Worm (Caenorhabditis elegans): ENCODE measurements around the gene C06E7.4.

The C06E7.4 gene

DNA sequence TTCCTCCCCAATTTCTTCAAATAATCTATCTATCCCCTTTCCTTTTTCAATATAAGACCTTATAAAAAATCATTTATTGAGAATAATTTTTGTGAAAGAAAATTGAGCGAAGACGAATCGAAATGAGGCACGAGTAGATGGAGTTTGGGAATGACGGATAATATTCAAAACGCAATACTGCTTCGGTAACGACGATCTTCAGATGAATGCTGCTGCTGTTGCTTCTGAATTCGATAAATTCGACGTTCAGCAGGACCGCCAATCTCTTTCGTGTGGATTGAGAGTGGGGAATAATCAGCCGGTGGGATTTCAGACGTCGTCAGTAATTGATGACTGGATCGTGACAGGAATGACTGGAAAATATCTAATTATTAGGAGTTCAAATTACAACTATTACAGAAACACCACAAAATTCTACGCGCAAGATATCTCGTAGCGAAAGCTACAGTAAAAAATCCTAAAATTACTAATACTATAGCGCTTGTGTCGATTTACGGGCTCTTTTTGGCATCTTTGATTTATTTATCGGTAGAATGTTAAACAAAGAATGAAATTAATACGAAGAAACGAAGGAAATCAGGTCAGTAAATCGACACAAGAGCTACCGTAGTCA lies 8.9 kb downstream of the C06E7.4 start:
- TF ChIP-seq blmp-1 (tag; optimal IDR thresholded peaks at IDR 0.05; ENCODE audit: insufficient read depth) (no peak), gmeb-1 (tag; optimal IDR thresholded peaks at IDR 0.05) (no peak), fos-1 (tag; optimal IDR thresholded peaks at IDR 0.05) (no peak), nhr-129 (tag; optimal IDR thresholded peaks at IDR 0.05) (no peak), ceh-82 (tag; optimal IDR thresholded peaks at IDR 0.05) (no peak), lin-39 (tag; optimal IDR thresholded peaks at IDR 0.05) (no peak), lin-13 (GFP tag; optimal IDR thresholded peaks at IDR 0.05) (no peak), nhr-237 (tag; optimal IDR thresholded peaks at IDR 0.05) (no peak), snpc-4 (tag; optimal IDR thresholded peaks at IDR 0.05) (no peak), peb-1 (tag; optimal IDR thresholded peaks at IDR 0.05) (no peak), sma-9 (GFP tag; optimal IDR thresholded peaks at IDR 0.05) (no peak), sma-9 (tag; optimal IDR thresholded peaks at IDR 0.05) (no peak), Y55F3AM.14 (GFP tag; optimal IDR thresholded peaks at IDR 0.05) (no peak), unc-62 (GFP tag; optimal IDR thresholded peaks at IDR 0.05) (no peak), ceh-16 (tag; optimal IDR thresholded peaks at IDR 0.05) (no peak), dmd-4 (tag; optimal IDR thresholded peaks at IDR 0.05) (no peak), egl-27 (tag; optimal IDR thresholded peaks at IDR 0.05) (no peak), unc-39 (tag; optimal IDR thresholded peaks at IDR 0.05) (no peak), nhr-23 (tag; optimal IDR thresholded peaks at IDR 0.05) (no peak)

ce11 chrIV:5847986-5848707 lies 11.6 kb downstream of the C06E7.4 start, which contains the start of gene sams-3:
Gene sams-3, plus strand, starts transcription at chrIV:5848657.
- TF ChIP-seq elt-1 (tag; optimal IDR thresholded peaks at IDR 0.05) = no peak
- no peak for TF ChIP-seq sma-3 (GFP tag; optimal IDR thresholded peaks at IDR 0.05)
- no peak for TF ChIP-seq blmp-1 (tag; optimal IDR thresholded peaks at IDR 0.05; ENCODE audit: insufficient read depth)
- TF ChIP-seq nhr-12 (tag; optimal IDR thresholded peaks at IDR 0.05) = no peak
- no peak for TF ChIP-seq lin-13 (GFP tag; optimal IDR thresholded peaks at IDR 0.05)
- TF ChIP-seq skn-1 (tag; optimal IDR thresholded peaks at IDR 0.05) = no peak
- TF ChIP-seq nhr-23 (tag; optimal IDR thresholded peaks at IDR 0.05) = no peak
- no peak for TF ChIP-seq mab-5 (tag; optimal IDR thresholded peaks at IDR 0.05)
- no peak for TF ChIP-seq unc-39 (tag; optimal IDR thresholded peaks at IDR 0.05)
- no peak for TF ChIP-seq egl-27 (tag; optimal IDR thresholded peaks at IDR 0.05)
- TF ChIP-seq nhr-77 (tag; optimal IDR thresholded peaks at IDR 0.05) = no peak
- peak; percentile 45 for TF ChIP-seq sma-9 (GFP tag; optimal IDR thresholded peaks at IDR 0.05)
- no peak for TF ChIP-seq sma-9 (tag; optimal IDR thresholded peaks at IDR 0.05)
- no peak for TF ChIP-seq alr-1 (tag; optimal IDR thresholded peaks at IDR 0.05)
- TF ChIP-seq zag-1 (tag; optimal IDR thresholded peaks at IDR 0.05) = no peak
- TF ChIP-seq ZK546.5 (tag; optimal IDR thresholded peaks at IDR 0.05) = no peak
- TF ChIP-seq nhr-11 (tag; optimal IDR thresholded peaks at IDR 0.05) = no peak
- TF ChIP-seq unc-55 (GFP tag; optimal IDR thresholded peaks at IDR 0.05) = no peak
- no peak for TF ChIP-seq nhr-21 (tag; optimal IDR thresholded peaks at IDR 0.05)
- TF ChIP-seq lin-39 (tag; optimal IDR thresholded peaks at IDR 0.05) = no peak
- peak; percentile 22 for TF ChIP-seq nhr-25 (tag; optimal IDR thresholded peaks at IDR 0.05)
- no peak for TF ChIP-seq nhr-10 (tag; optimal IDR thresholded peaks at IDR 0.05)
- no peak for TF ChIP-seq snpc-4 (tag; optimal IDR thresholded peaks at IDR 0.05)
- TF ChIP-seq nhr-237 (tag; optimal IDR thresholded peaks at IDR 0.05) = no peak
- peak; percentile 64 for TF ChIP-seq gmeb-1 (tag; optimal IDR thresholded peaks at IDR 0.05)
- TF ChIP-seq R02D3.7 (tag; optimal IDR thresholded peaks at IDR 0.05) = no peak
- TF ChIP-seq crh-2 (tag; optimal IDR thresholded peaks at IDR 0.05) = no peak
- no peak for TF ChIP-seq lin-11 (tag; optimal IDR thresholded peaks at IDR 0.05)
- TF ChIP-seq dmd-4 (tag; optimal IDR thresholded peaks at IDR 0.05) = no peak
- no peak for TF ChIP-seq ceh-82 (tag; optimal IDR thresholded peaks at IDR 0.05)
- TF ChIP-seq mbf-1 (tag; optimal IDR thresholded peaks at IDR 0.05) = no peak
- no peak for TF ChIP-seq ztf-4 (tag; optimal IDR thresholded peaks at IDR 0.05)
- no peak for TF ChIP-seq nhr-6 (tag; optimal IDR thresholded peaks at IDR 0.05)
- no peak for TF ChIP-seq mdl-1 (tag; optimal IDR thresholded peaks at IDR 0.05)
- no peak for TF ChIP-seq elt-3 (tag; optimal IDR thresholded peaks at IDR 0.05)
- TF ChIP-seq ama-1 (optimal IDR thresholded peaks at IDR 0.05) = no peak
- TF ChIP-seq peb-1 (tag; optimal IDR thresholded peaks at IDR 0.05) = no peak
- no peak for TF ChIP-seq sem-4 (tag; optimal IDR thresholded peaks at IDR 0.05)
- TF ChIP-seq F13H6.1 (tag; optimal IDR thresholded peaks at IDR 0.05) = no peak
- TF ChIP-seq fos-1 (tag; optimal IDR thresholded peaks at IDR 0.05) = no peak
- peak; percentile 42 to 68 for TF ChIP-seq lsy-2 (tag; optimal IDR thresholded peaks at IDR 0.05)
- no peak for TF ChIP-seq aly-2 (tag; optimal IDR thresholded peaks at IDR 0.05)
- peak; percentile 60 for TF ChIP-seq C34F6.9 (tag; optimal IDR thresholded peaks at IDR 0.05)
- no peak for TF ChIP-seq Y55F3AM.14 (GFP tag; optimal IDR thresholded peaks at IDR 0.05)
- no peak for TF ChIP-seq ztf-1 (GFP tag; conservative IDR thresholded peaks at IDR 0.05)
- TF ChIP-seq ztf-11 (tag; optimal IDR thresholded peaks at IDR 0.05) = no peak
- no peak for TF ChIP-seq unc-62 (GFP tag; optimal IDR thresholded peaks at IDR 0.05)
- TF ChIP-seq ceh-16 (tag; optimal IDR thresholded peaks at IDR 0.05) = no peak
- TF ChIP-seq nhr-129 (tag; optimal IDR thresholded peaks at IDR 0.05) = peak; percentile 27
